Worm (Caenorhabditis elegans): ENCODE measurements around the gene F47D12.6.

DNA sequence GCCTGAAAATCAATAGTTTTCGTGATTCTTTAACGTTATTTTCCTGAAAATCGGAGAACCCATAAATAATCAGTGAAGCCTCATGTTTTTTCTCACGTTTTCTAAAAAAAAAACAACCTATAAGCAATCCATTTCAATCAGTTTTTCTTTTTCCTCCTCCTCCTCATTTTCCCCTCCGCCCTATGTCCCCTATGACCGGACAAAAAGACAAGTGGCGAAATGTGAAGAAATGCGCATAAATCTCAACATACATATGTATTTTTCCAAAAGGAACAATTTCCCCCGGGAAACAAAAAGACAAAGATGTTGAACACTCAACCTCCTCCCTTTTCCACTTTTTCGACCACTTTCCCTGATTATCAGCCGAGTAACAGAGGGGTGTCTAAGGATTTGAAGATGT, 28.4 kb upstream of the F47D12.6 start:
- TF ChIP-seq lin-13 (tag; optimal IDR thresholded peaks at IDR 0.05) (no peak), unc-39 (tag; optimal IDR thresholded peaks at IDR 0.05) (no peak), sptf-1 (tag; optimal IDR thresholded peaks at IDR 0.05) (no peak), ceh-43 (GFP tag; optimal IDR thresholded peaks at IDR 0.05) (no peak), lin-32 (GFP tag; optimal IDR thresholded peaks at IDR 0.05) (no peak), M03D4.4 (tag; optimal IDR thresholded peaks at IDR 0.05) (no peak), snpc-4 (tag; optimal IDR thresholded peaks at IDR 0.05) (no peak)
